Fruit fly (Drosophila melanogaster): ENCODE data around the gene beat-IIIa.

The beat-IIIa gene

DNA sequence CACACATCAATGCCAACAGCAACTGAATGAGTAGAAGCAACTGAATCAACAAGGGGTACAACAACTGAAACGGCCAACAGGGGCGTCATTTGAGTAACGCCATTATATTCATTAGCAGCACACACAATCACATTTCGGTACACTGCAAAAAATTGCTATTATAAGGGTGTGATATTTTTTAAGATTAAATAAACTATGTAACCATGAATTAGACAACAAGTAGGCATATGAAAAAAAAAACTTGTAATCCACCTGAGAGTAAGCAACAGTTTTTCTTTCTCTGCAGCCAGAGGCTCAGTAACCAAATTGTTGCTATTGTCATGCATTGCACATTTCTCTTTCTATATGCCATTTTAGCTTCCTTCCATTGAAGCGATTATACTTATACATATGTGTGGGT is 73.0 kb downstream of the beat-IIIa start:
- TF ChIP-seq CG5204 (GFP tag; optimal IDR thresholded peaks at IDR 0.05) (no peak), CG7101 (tag; optimal IDR thresholded peaks at IDR 0.05) (no peak), CG14711 (tag; optimal IDR thresholded peaks at IDR 0.05) (no peak), cic (GFP tag; optimal IDR thresholded peaks at IDR 0.05) (no peak), CG12768 (GFP tag; optimal IDR thresholded peaks at IDR 0.05) (no peak), kay (GFP tag; ENCODE audit: borderline replicate concordance) (no peak), pad (GFP tag; optimal IDR thresholded peaks at IDR 0.05) (no peak), tj (GFP tag; optimal IDR thresholded peaks at IDR 0.05) (no peak), bab1 (GFP tag; optimal IDR thresholded peaks at IDR 0.05) (no peak), Crg-1 (GFP tag; optimal IDR thresholded peaks at IDR 0.05) (no peak), Clk (GFP tag; optimal IDR thresholded peaks at IDR 0.05) (no peak), CG33017 (tag; optimal IDR thresholded peaks at IDR 0.05) (no peak), CG1620 (GFP tag; optimal IDR thresholded peaks at IDR 0.05) (no peak)

DNA sequence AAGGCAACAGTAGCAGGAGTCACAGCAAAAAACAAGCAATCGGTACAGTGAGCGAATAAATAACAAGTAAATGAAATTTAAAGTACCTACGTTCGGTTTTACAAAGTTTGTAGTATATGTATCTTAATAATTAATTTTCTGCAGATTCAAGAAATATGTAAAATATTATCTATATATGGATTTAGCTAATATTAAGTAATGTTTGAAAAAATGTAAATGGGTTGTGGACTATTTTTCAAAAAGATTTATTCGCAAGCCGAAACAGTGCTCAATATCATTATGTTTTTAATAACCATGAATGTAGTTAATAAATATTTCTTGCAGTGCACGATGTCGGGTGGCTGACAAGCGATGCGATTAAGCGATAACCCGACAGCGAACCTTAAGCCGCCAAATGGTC is 76.2 kb downstream of the beat-IIIa start:
- TF ChIP-seq CG14711 (tag; optimal IDR thresholded peaks at IDR 0.05), result no peak
- TF ChIP-seq Hr96 (GFP tag; optimal IDR thresholded peaks at IDR 0.05), result no peak
- TF ChIP-seq kay (GFP tag; ENCODE audit: borderline replicate concordance), result no peak
- TF ChIP-seq Clk (GFP tag; optimal IDR thresholded peaks at IDR 0.05), result no peak
- no peak for TF ChIP-seq cnc (optimal IDR thresholded peaks at IDR 0.05)
- TF ChIP-seq CG7101 (tag; optimal IDR thresholded peaks at IDR 0.05), result no peak
- TF ChIP-seq CG33017 (tag; optimal IDR thresholded peaks at IDR 0.05), result no peak
- no peak for TF ChIP-seq toe (GFP tag; optimal IDR thresholded peaks at IDR 0.05)

DNA sequence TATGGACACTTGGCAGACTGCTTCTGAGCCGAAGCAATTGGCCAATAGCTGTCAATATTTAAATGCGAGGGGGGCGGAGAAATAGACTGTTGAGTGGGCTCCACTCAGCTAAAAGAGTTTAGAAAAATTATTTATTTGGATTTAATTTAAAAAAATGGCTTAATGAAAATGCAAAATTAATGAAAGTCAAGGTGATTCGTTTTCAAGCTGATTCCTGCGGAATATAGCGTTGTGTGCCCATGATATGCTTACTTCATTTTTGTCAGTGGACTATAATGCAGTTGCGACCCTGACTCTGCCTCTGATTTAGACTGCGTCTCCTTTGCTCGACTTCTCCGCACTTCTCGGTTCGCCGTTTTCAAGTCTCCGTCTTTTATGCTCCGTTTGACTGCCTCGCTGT is 86.0 kb downstream of the beat-IIIa start:
- TF ChIP-seq CG12768 (GFP tag; optimal IDR thresholded peaks at IDR 0.05), result no peak
- no peak for TF ChIP-seq Mnt (GFP tag; optimal IDR thresholded peaks at IDR 0.05)
- no peak for TF ChIP-seq CG7101 (tag; optimal IDR thresholded peaks at IDR 0.05)
- no peak for TF ChIP-seq kay (GFP tag; ENCODE audit: borderline replicate concordance)

DNA sequence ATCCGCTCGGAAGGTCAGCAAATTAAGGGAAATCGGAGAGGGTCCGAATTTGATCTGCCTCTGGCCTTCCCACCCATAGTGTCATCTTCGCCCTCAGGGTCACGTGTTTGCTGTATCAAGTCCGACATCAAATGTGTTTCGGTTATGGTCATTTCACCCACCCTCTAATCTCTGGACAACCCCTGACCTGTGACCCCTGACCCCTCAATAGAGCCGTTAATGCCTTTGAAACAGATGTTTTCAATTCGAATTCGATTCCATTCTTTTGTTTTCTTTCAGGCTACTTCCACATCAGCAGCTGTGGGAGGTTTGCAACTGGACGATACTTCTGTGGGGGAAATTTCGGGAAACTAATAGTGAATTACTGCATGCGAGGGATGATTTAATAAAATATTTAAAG is 90.6 kb downstream of the beat-IIIa start:
- TF ChIP-seq CG7101 (tag; optimal IDR thresholded peaks at IDR 0.05) (no peak), tj (GFP tag; optimal IDR thresholded peaks at IDR 0.05) (no peak), CG12768 (GFP tag; optimal IDR thresholded peaks at IDR 0.05) (no peak), bab1 (GFP tag; optimal IDR thresholded peaks at IDR 0.05) (no peak), ovo (GFP tag; optimal IDR thresholded peaks at IDR 0.05) (no peak), CG33017 (tag; optimal IDR thresholded peaks at IDR 0.05) (no peak), kay (GFP tag; ENCODE audit: borderline replicate concordance) (no peak), CG11617 (GFP tag; optimal IDR thresholded peaks at IDR 0.05) (no peak), Mnt (GFP tag; optimal IDR thresholded peaks at IDR 0.05) (no peak), CG7045 (GFP tag; optimal IDR thresholded peaks at IDR 0.05) (no peak), cnc (optimal IDR thresholded peaks at IDR 0.05) (no peak), CG5204 (GFP tag; optimal IDR thresholded peaks at IDR 0.05) (no peak), cic (GFP tag; optimal IDR thresholded peaks at IDR 0.05) (no peak), pad (GFP tag; optimal IDR thresholded peaks at IDR 0.05) (no peak), CG1620 (GFP tag; optimal IDR thresholded peaks at IDR 0.05) (no peak), Hr96 (GFP tag; optimal IDR thresholded peaks at IDR 0.05) (no peak), toe (GFP tag; optimal IDR thresholded peaks at IDR 0.05) (no peak), CG14711 (tag; optimal IDR thresholded peaks at IDR 0.05) (no peak), Clk (GFP tag; optimal IDR thresholded peaks at IDR 0.05) (no peak), Crg-1 (GFP tag; optimal IDR thresholded peaks at IDR 0.05) (no peak)

DNA sequence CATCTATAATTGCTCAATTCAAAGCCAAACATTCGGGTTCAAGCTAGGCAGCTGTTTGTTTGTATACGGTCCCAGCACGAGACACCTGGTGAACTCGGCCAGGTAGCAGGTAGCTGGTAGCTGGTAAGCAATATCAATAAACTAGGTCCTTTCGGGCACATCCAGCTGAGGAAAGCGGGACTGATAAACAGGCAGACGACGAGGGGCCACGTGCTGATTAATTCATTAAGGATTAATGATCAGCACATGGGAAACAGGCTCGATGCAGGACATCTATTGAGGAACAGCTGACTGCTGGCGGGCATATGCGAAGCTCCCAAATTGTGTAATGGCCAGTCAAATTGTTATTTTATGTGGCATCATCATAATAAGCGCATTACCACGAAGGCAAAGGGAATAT is 91.4 kb downstream of the beat-IIIa start:
- TF ChIP-seq ovo (GFP tag; optimal IDR thresholded peaks at IDR 0.05) (no peak), pad (GFP tag; optimal IDR thresholded peaks at IDR 0.05) (no peak), CG7045 (GFP tag; optimal IDR thresholded peaks at IDR 0.05) (no peak), CG14711 (tag; optimal IDR thresholded peaks at IDR 0.05) (no peak), Crg-1 (GFP tag; optimal IDR thresholded peaks at IDR 0.05) (no peak), CG11617 (GFP tag; optimal IDR thresholded peaks at IDR 0.05) (no peak), bab1 (GFP tag; optimal IDR thresholded peaks at IDR 0.05) (no peak)

Data from whole organism, adult.